Worm (Caenorhabditis elegans) whole organism, L2 larva: ENCODE results near the gene K02D10.1.

ENCODE experiments used
- C34F6.9 ChIP-seq: fragments of 150-350 bp; optimal IDR thresholded peaks from 2 replicates; lab custom pipeline; 2014; ENCODE audit warnings: missing biosample characterization, missing genetic modification characterization
- F13H6.1 ChIP-seq: sonication (generic microtip); optimal IDR thresholded peaks from 2 replicates; lab custom pipeline; 2016; ENCODE audit warnings: missing genetic modification characterization, missing compliant biosample characterization
- R02D3.7 ChIP-seq: fragments of 150-350 bp; optimal IDR thresholded peaks from 2 replicates; lab custom pipeline; 2014; ENCODE audit warnings: missing biosample characterization, missing genetic modification characterization
- ama-1 ChIP-seq: fragments of 150-350 bp; optimal IDR thresholded peaks from 2 replicates; lab custom pipeline; 2018; ENCODE audit warnings: inconsistent platforms
- ceh-16 ChIP-seq: fragments of 150-350 bp; optimal IDR thresholded peaks from 2 replicates; lab custom pipeline; 2014; ENCODE audit warnings: missing biosample characterization, missing genetic modification characterization
- crh-2 ChIP-seq: sonication (generic microtip); optimal IDR thresholded peaks from 2 replicates; lab custom pipeline; 2017; ENCODE audit warnings: missing biosample characterization, missing genetic modification characterization
- dmd-4 ChIP-seq: sonication (generic microtip); optimal IDR thresholded peaks from 2 replicates; lab custom pipeline; 2017; ENCODE audit warnings: missing biosample characterization, missing genetic modification characterization
- egl-27 ChIP-seq: sonication (generic microtip); optimal IDR thresholded peaks from 3 replicates; lab custom pipeline; 2017; ENCODE audit warnings: missing biosample characterization, missing genetic modification reagents, missing genetic modification characterization
- elt-3 ChIP-seq: sonication (generic microtip); optimal IDR thresholded peaks from 2 replicates; lab custom pipeline; 2017; ENCODE audit warnings: missing biosample characterization, missing genetic modification characterization
- gmeb-1 ChIP-seq: fragments of 150-350 bp; optimal IDR thresholded peaks from 2 replicates; lab custom pipeline; 2014; ENCODE audit warnings: missing biosample characterization, missing genetic modification characterization
- lin-11 ChIP-seq: fragments of 150-350 bp; sonication (generic microtip); optimal IDR thresholded peaks from 2 replicates; lab custom pipeline; 2014; ENCODE audit warnings: missing biosample characterization, missing genetic modification characterization, inconsistent platforms, mixed read lengths
- lin-13 ChIP-seq: fragments of 150-350 bp; optimal IDR thresholded peaks from 2 replicates; lab custom pipeline; 2014; ENCODE audit warnings: missing biosample characterization, missing genetic modification reagents, missing genetic modification characterization
- lsy-2 ChIP-seq, 2 experiments: fragments of 150-350 bp in 1 of 2; sonication (generic microtip) in 1 of 2; optimal IDR thresholded peaks; 2 replicates each; lab custom pipeline; 2014 to 2017; ENCODE audit warnings: missing biosample characterization in 2 of 2, missing genetic modification characterization in 2 of 2
- mab-5 ChIP-seq: fragments of 150-350 bp; optimal IDR thresholded peaks from 2 replicates; lab custom pipeline; 2014; ENCODE audit warnings: missing biosample characterization, missing genetic modification characterization
- mbf-1 ChIP-seq: sonication (generic microtip); optimal IDR thresholded peaks from 2 replicates; lab custom pipeline; 2017; ENCODE audit warnings: missing biosample characterization, missing genetic modification characterization
- mdl-1 ChIP-seq, 2 experiments: fragments of 150-350 bp in 1 of 2; sonication (generic microtip) in 1 of 2; optimal IDR thresholded peaks; 2 replicates each; lab custom pipeline; 2017; ENCODE audit warnings: missing biosample characterization in 2 of 2, missing genetic modification characterization in 2 of 2
- nhr-10 ChIP-seq: sonication (generic microtip); optimal IDR thresholded peaks from 2 replicates; lab custom pipeline; 2017; ENCODE audit warnings: missing biosample characterization, missing genetic modification characterization
- nhr-11 ChIP-seq: fragments of 150-350 bp; optimal IDR thresholded peaks from 2 replicates; lab custom pipeline; 2014; ENCODE audit warnings: missing biosample characterization, missing genetic modification characterization
- nhr-12 ChIP-seq: fragments of 150-350 bp; optimal IDR thresholded peaks from 2 replicates; lab custom pipeline; 2014; ENCODE audit warnings: missing biosample characterization, missing genetic modification characterization
- nhr-129 ChIP-seq: fragments of 150-350 bp; optimal IDR thresholded peaks from 2 replicates; lab custom pipeline; 2014; ENCODE audit warnings: missing biosample characterization, missing genetic modification characterization
- nhr-21 ChIP-seq: fragments of 150-350 bp; optimal IDR thresholded peaks from 2 replicates; lab custom pipeline; 2014; ENCODE audit warnings: missing biosample characterization, missing genetic modification characterization
- nhr-237 ChIP-seq: fragments of 150-350 bp; optimal IDR thresholded peaks from 2 replicates; lab custom pipeline; 2014; ENCODE audit warnings: missing biosample characterization, missing genetic modification characterization
- nhr-25 ChIP-seq: fragments of 150-350 bp; sonication (generic microtip); optimal IDR thresholded peaks from 3 replicates; lab custom pipeline; 2014; ENCODE audit warnings: missing biosample characterization, missing genetic modification characterization
- peb-1 ChIP-seq: fragments of 150-350 bp; optimal IDR thresholded peaks from 2 replicates; lab custom pipeline; 2014; ENCODE audit warnings: missing biosample characterization, missing genetic modification characterization
- sem-4 ChIP-seq: fragments of 150-350 bp; optimal IDR thresholded peaks from 2 replicates; lab custom pipeline; 2014; ENCODE audit warnings: missing biosample characterization, missing genetic modification reagents, missing genetic modification characterization
- sma-3 ChIP-seq: sonication (generic microtip); optimal IDR thresholded peaks from 2 replicates; lab custom pipeline; 2016; ENCODE audit warnings: missing genetic modification reagents, missing genetic modification characterization, missing compliant biosample characterization
- sma-9 ChIP-seq, 2 experiments: fragments of 150-350 bp in 1 of 2; sonication (generic microtip) in 1 of 2; optimal IDR thresholded peaks; 2 replicates each; lab custom pipeline; 2014 to 2016; ENCODE audit warnings: missing genetic modification characterization in 2 of 2, mild to moderate bottlenecking in 1 of 2, missing biosample characterization in 1 of 2, missing compliant biosample characterization in 1 of 2, missing genetic modification reagents in 1 of 2, moderate library complexity in 1 of 2
- snpc-4 ChIP-seq: fragments of 150-350 bp; optimal IDR thresholded peaks from 2 replicates; lab custom pipeline; 2014; ENCODE audit warnings: missing biosample characterization, missing genetic modification characterization
- unc-39 ChIP-seq: fragments of 150-350 bp; optimal IDR thresholded peaks from 2 replicates; lab custom pipeline; 2014; ENCODE audit warnings: missing biosample characterization, missing genetic modification characterization
- unc-55 ChIP-seq: fragments of 150-350 bp; sonication (generic microtip); optimal IDR thresholded peaks from 3 replicates; lab custom pipeline; 2014; ENCODE audit warnings: missing biosample characterization, missing genetic modification reagents, missing genetic modification characterization
- ztf-1 ChIP-seq: fragments of 200-800 bp; sonication (Bioruptor generic); conservative IDR thresholded peaks from 2 replicates; pipeline ENCODE4 v1.3.6; 2022; ENCODE audit warnings: missing genetic modification characterization, missing compliant biosample characterization

The K02D10.1 gene

ce11 chrIII:8805815-8806214 lies 36.5 kb downstream of the K02D10.1 start:
- TF ChIP-seq lin-11 (tag; lab: Kevin White, UChicago) (no peak), nhr-21 (tag; lab: Kevin White, UChicago) (no peak), lsy-2 (tag; optimal IDR thresholded peaks at IDR 0.05; lab: Kevin White, UChicago) (no peak), dmd-4 (no peak)

DNA sequence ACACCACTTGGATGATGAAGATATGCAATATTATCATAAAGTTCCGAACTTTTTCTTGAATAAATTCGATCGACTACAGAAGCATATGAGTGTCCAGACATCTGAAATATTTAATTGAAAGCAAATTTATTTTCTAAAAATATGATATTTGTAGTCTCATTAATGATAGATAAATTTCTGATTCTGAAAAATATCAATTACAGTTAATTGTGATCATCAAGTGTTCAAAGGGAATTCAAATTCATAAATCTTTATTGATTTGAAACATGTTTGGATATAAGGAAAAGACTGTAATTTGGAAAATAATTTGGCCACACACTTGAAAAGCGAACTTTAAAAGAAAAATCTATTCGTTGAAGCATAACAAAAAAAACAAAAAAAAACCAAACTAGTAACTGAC lies 37.9 kb downstream of the K02D10.1 start, which contains the start of gene F54F2.7:
TSS of gene F54F2.7 (minus strand) at position 101 of the 400 bp plus-strand sequence.
- TF ChIP-seq ztf-1 (GFP tag; lab: Robert Waterston, UW) (no peak), ama-1 (lab: Kevin White, UChicago) (no peak), egl-27 (tag; lab: Kevin White, UChicago) (no peak), dmd-4 (no peak), nhr-12 (no peak), mab-5 (tag; lab: Kevin White, UChicago) (no peak), elt-3 (no peak), sma-9 (GFP tag; optimal IDR thresholded peaks at IDR 0.05; lab: Kevin White, UChicago) (no peak), sma-9 (tag; optimal IDR thresholded peaks at IDR 0.05; lab: Kevin White, UChicago) (no peak), nhr-129 (no peak), nhr-237 (tag; lab: Kevin White, UChicago) (no peak), mdl-1 (tag; optimal IDR thresholded peaks at IDR 0.05; lab: Kevin White, UChicago) (no peak), mbf-1 (tag; lab: Kevin White, UChicago) (no peak), R02D3.7 (tag; lab: Kevin White, UChicago) (no peak), nhr-11 (no peak), nhr-10 (no peak), unc-55 (GFP tag; lab: Kevin White, UChicago) (no peak), F13H6.1 (tag; lab: Kevin White, UChicago) (no peak), snpc-4 (tag; lab: Kevin White, UChicago) (no peak), unc-39 (no peak), ceh-16 (tag; lab: Kevin White, UChicago) (no peak)

- TF ChIP-seq lin-13 (GFP tag; lab: Kevin White, UChicago) (peak; percentile 15), ztf-1 (GFP tag; lab: Robert Waterston, UW) (no peak), peb-1 (no peak), sma-9 (GFP tag; optimal IDR thresholded peaks at IDR 0.05; lab: Kevin White, UChicago) (peak; percentile 39), sma-9 (tag; optimal IDR thresholded peaks at IDR 0.05; lab: Kevin White, UChicago) (no peak), crh-2 (tag; lab: Kevin White, UChicago) (peak; percentile 30), C34F6.9 (tag; lab: Kevin White, UChicago) (peak; percentile 62), gmeb-1 (tag; lab: Kevin White, UChicago) (peak; percentile 92), ama-1 (lab: Kevin White, UChicago) (peak; percentile 7), nhr-25 (tag; lab: Kevin White, UChicago) (peak; percentile 1), snpc-4 (tag; lab: Kevin White, UChicago) (no peak), lsy-2 (tag; optimal IDR thresholded peaks at IDR 0.05; lab: Kevin White, UChicago) (peak in 1 of 2 experiments; percentile 66), F13H6.1 (tag; lab: Kevin White, UChicago) (peak; percentile 43), sma-3 (GFP tag; lab: Kevin White, UChicago) (peak; percentile 19), unc-55 (GFP tag; lab: Kevin White, UChicago) (peak; percentile 79), nhr-129 (peak; percentile 73)
- TF ChIP-seq, all 48 proteins: peak for 12
Observed at ce11 chrIII:8809245-8809971, 40.1 kb downstream of the K02D10.1 start, which contains the start of gene prx-19. Gene prx-19, minus strand, starts transcription at chrIII:8809295.

DNA sequence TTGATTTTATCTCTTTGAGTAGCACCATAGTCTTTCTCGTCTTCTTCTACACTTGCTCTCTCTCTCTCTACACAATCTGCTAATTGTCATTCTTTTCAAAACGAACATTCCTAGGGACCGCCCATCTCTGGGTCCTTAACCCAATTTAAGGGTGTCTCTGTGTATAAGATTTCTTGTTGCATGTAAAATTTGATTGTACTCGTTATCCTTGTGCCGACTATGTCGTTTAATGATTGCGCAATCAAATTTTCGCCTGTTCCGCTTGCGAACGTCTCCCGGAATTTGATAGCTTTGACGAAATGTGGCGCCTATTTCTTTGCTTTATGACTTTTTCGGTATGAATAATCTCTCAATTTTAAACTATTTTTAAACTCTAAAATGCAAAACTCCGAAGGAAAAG lies 41.8 kb downstream of the K02D10.1 start:
- TF ChIP-seq lsy-2 (tag; optimal IDR thresholded peaks at IDR 0.05; lab: Kevin White, UChicago): no peak
- peak; percentile 56 for TF ChIP-seq sem-4 (tag; lab: Kevin White, UChicago)

ce11 chrIII:8815699-8816098 lies 46.4 kb downstream of the K02D10.1 start:
- TF ChIP-seq elt-3 (no peak), F13H6.1 (tag; lab: Kevin White, UChicago) (peak; percentile 61), nhr-129 (peak; percentile 45)
- TF ChIP-seq, all 48 proteins: peak for 2
